Fruit fly (Drosophila melanogaster): ENCODE data around the gene CG7148.
A peak's percentile ranks its signal among the peaks of the same experiment; 100 is the strongest.

The CG7148 gene

DNA sequence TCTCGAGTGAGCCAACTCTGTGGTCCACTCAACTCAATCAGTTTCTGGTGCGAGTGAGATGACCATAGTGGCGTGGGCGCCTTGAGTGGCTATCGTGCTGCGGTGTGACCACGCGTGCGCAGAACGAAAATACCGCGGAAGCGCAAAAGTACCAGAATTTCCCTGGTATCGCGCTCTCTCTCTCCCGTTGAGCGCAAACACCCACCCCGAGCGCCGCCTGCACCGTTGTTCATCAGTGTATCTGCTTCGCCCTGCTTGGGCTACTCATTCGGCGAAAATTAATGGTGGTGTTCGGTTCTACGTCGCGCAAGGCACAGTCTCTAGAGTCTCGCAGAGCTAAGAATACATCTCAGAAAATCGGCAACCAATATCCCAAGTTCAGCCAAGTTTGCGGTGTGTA is 47.3 kb upstream of the CG7148 start (continued):
- TF ChIP-seq CG13287 (GFP tag; IDR thresholded peaks at IDR 0.05; ENCODE audit: partially characterized antibody) (peak; percentile 75), h (optimal IDR thresholded peaks at IDR 0.05) (no peak), Dll (GFP tag; IDR thresholded peaks at IDR 0.05; ENCODE audit: partially characterized antibody) (peak; percentile 46; the same call in 1 of the 4 replicates), crol (GFP tag; IDR thresholded peaks at IDR 0.05) (peak; percentile 95), unpg (GFP tag; optimal IDR thresholded peaks at IDR 0.05) (peak; percentile 16), seq (GFP tag; IDR thresholded peaks at IDR 0.05) (peak; percentile 72; the same call in 1 of the 2 replicates), TFAM (GFP tag; optimal IDR thresholded peaks at IDR 0.05) (no peak), cato (GFP tag; optimal IDR thresholded peaks at IDR 0.05; ENCODE audit: borderline replicate concordance) (no peak), pfk (GFP tag; optimal IDR thresholded peaks at IDR 0.05) (peak; percentile 10), Gsc (GFP tag; IDR thresholded peaks at IDR 0.05) (no peak), inv (GFP tag; IDR thresholded peaks at IDR 0.05; ENCODE audit: partially characterized antibody) (peak; percentile 74; the same call in 1 of the 2 replicates), Hr3 (GFP tag; optimal IDR thresholded peaks at IDR 0.05) (no peak), CG2120 (GFP tag; optimal IDR thresholded peaks at IDR 0.05) (peak; percentile 44), HmgD (GFP tag; optimal IDR thresholded peaks at IDR 0.05) (peak; percentile 22), Opbp (GFP tag; IDR thresholded peaks at IDR 0.05; ENCODE audit: partially characterized antibody) (peak; percentile 86), grau (tag; optimal IDR thresholded peaks at IDR 0.05) (peak; percentile 29), CG6765 (GFP tag; optimal IDR thresholded peaks at IDR 0.05) (peak; percentile 38), B-H1 (GFP tag; IDR thresholded peaks at IDR 0.05) (no peak), Oli (tag; optimal IDR thresholded peaks at IDR 0.05) (no peak), so (GFP tag; IDR thresholded peaks at IDR 0.05) (peak; percentile 55; the same call in 2 of the 3 replicates), Elba2 (GFP tag; optimal IDR thresholded peaks at IDR 0.05) (no peak), Sry-δ (GFP tag; optimal IDR thresholded peaks at IDR 0.05) (no peak), dati (GFP tag; IDR thresholded peaks at IDR 0.05) (no peak), CG8478 (optimal IDR thresholded peaks at IDR 0.05) (peak; percentile 75), ERR (GFP tag; optimal IDR thresholded peaks at IDR 0.05) (peak; percentile 5), Rfx (GFP tag; IDR thresholded peaks at IDR 0.05) (peak; percentile 63), CG6272 (GFP tag; IDR thresholded peaks at IDR 0.05) (no peak), sqz (GFP tag; optimal IDR thresholded peaks at IDR 0.05) (no peak), tin (GFP tag; optimal IDR thresholded peaks at IDR 0.05) (no peak), CG7839 (tag; optimal IDR thresholded peaks at IDR 0.05) (peak; percentile 29), caup (GFP tag; optimal IDR thresholded peaks at IDR 0.05; ENCODE audit: severe bottlenecking) (peak; percentile 48), Hmr (GFP tag; optimal IDR thresholded peaks at IDR 0.05) (peak; percentile 63), CG3838 (GFP tag; optimal IDR thresholded peaks at IDR 0.05) (no peak), pum (GFP tag; optimal IDR thresholded peaks at IDR 0.05) (peak; percentile 24), CG2875 (GFP tag; optimal IDR thresholded peaks at IDR 0.05) (no peak), Optix (GFP tag; IDR thresholded peaks at IDR 0.05) (no peak), fd96Cb (tag; optimal IDR thresholded peaks at IDR 0.05) (no peak), nerfin-1 (tag; optimal IDR thresholded peaks at IDR 0.05) (peak; percentile 63), esg (GFP tag; conservative IDR thresholded peaks at IDR 0.05) (no peak), zen2 (GFP tag; IDR thresholded peaks at IDR 0.05; ENCODE audit: partially characterized antibody) (peak; percentile 76), repo (GFP tag; optimal IDR thresholded peaks at IDR 0.05) (peak; percentile 43), CG13424 (tag; optimal IDR thresholded peaks at IDR 0.05) (no peak), otp (GFP tag; IDR thresholded peaks at IDR 0.05) (peak; percentile 38; the same call in 1 of the 3 replicates), pnt (GFP tag; optimal IDR thresholded peaks at IDR 0.05) (no peak), cad (GFP tag; optimal IDR thresholded peaks at IDR 0.05) (no peak), CG14441 (GFP tag; IDR thresholded peaks at IDR 0.05) (no peak), ase (GFP tag; IDR thresholded peaks at IDR 0.05) (no peak), dan (GFP tag; IDR thresholded peaks at IDR 0.05) (no peak), CG3407 (GFP tag; optimal IDR thresholded peaks at IDR 0.05) (no peak), CG15011 (GFP tag; optimal IDR thresholded peaks at IDR 0.05) (no peak), Kr (GFP tag; optimal IDR thresholded peaks at IDR 0.05) (no peak), CG14710 (tag; optimal IDR thresholded peaks at IDR 0.05) (peak; percentile 21)
